Worm (Caenorhabditis elegans) whole organism, young adult: ENCODE data around the gene nuo-1.

Source experiments
- F10E7.11 ChIP-seq: sonication (generic microtip); optimal IDR thresholded peaks from 2 replicates; lab custom pipeline; 2017; ENCODE audit warnings: mild to moderate bottlenecking, missing genetic modification characterization, moderate library complexity, missing compliant biosample characterization
- F33H1.4 ChIP-seq: fragments of 200-800 bp; sonication (Bioruptor generic); IDR thresholded peaks from 2 replicates; pipeline ENCODE4 v1.3.6; 2022; ENCODE audit warnings: missing genetic modification reagents, missing genetic modification characterization, missing compliant biosample characterization

DNA sequence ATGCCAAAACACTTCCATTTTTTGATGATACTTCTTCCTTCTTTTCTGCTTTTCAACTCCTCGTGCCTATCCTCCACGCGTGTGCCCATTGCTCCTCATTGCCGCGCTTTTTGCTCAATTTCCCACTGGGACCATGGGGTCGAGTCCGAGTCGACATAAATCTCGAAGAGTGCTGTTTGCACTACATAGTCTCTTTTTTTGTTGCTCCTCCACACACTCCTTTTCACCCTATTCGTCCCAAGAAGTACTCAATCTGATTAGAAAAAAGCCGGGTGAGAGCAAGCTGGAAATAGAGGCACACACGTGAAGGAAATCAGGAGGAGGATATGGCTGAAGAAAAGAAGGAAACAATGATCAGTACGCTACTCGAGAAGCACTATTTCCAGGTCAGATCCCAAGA lies 44.9 kb downstream of the nuo-1 start, which contains the start of gene arrd-6:
- TF ChIP-seq F33H1.4 (GFP tag; lab: Robert Waterston, UW): no peak
- TF ChIP-seq F10E7.11 (tag; lab: Kevin White, UChicago): no peak
